Worm (Caenorhabditis elegans) whole organism, early embryonic: Measurements from ENCODE around the gene F21C10.13.

Experiments
- F13C5.2 ChIP-seq: sonication (generic microtip); optimal IDR thresholded peaks from 2 replicates; lab custom pipeline; 2017; ENCODE audit warnings: mild to moderate bottlenecking, missing genetic modification characterization, inconsistent platforms, missing compliant biosample characterization
- ama-1 ChIP-seq: fragments of 150-350 bp; optimal IDR thresholded peaks from 2 replicates; lab custom pipeline; 2014
- ceh-13 ChIP-seq: fragments of 200-800 bp; sonication (Bioruptor generic); optimal IDR thresholded peaks from 2 replicates; lab custom pipeline; 2018; ENCODE audit warnings: mild to moderate bottlenecking, missing genetic modification characterization, missing compliant biosample characterization
- ceh-36 ChIP-seq: sonication (generic microtip); optimal IDR thresholded peaks from 2 replicates; lab custom pipeline; 2016; ENCODE audit warnings: missing genetic modification characterization, inconsistent platforms, missing compliant biosample characterization
- ets-7 ChIP-seq: sonication (generic microtip); optimal IDR thresholded peaks from 2 replicates; lab custom pipeline; 2016; ENCODE audit warnings: missing genotype, missing genetic modification characterization, missing compliant biosample characterization
- hmbx-1 ChIP-seq: sonication (generic microtip); optimal IDR thresholded peaks from 2 replicates; lab custom pipeline; 2016; ENCODE audit warnings: mild to moderate bottlenecking, missing genetic modification characterization, missing compliant biosample characterization
- pes-1 ChIP-seq: fragments of 200-800 bp; sonication (Bioruptor generic); IDR thresholded peaks from 2 replicates; pipeline ENCODE4 v1.3.6; 2022; ENCODE audit warnings: missing genetic modification reagents, missing genetic modification characterization, missing compliant biosample characterization
- scrt-1 ChIP-seq: fragments of 200-800 bp; sonication (Bioruptor generic); IDR thresholded peaks from 2 replicates; pipeline ENCODE4 v1.3.6; 2022; ENCODE audit warnings: missing genetic modification characterization, missing compliant biosample characterization
- sea-1 ChIP-seq: fragments of 200-800 bp; sonication (Bioruptor generic); conservative IDR thresholded peaks from 2 replicates; pipeline ENCODE4 v1.3.6; 2022; ENCODE audit warnings: missing genetic modification characterization, missing compliant biosample characterization
- tbx-37 ChIP-seq: fragments of 200-800 bp; sonication (Bioruptor generic); conservative IDR thresholded peaks from 2 replicates; pipeline ENCODE4 v1.3.6; 2022; ENCODE audit warnings: missing genetic modification reagents, missing genetic modification characterization, missing compliant biosample characterization

DNA sequence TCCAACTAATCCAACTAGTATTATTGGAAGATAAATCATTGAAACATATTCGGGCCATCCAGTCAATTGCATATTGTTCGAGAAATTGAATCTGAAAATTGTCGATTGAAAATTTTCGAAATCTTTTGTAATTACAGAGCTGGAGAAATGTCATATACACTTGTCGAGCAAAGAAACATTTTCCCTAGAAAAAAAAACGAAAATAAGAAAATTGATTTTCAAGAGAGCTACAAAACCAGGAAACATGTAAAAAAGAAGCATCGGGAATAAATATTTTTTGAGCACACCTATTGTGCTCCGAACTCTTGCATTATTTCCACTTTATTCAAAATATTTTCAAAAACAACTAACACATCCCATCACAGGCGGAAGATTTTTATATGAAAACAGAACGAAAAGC is 21.0 kb upstream of the F21C10.13 start, which contains the start of gene frpr-6:
- TF ChIP-seq ceh-36 (tag; lab: Kevin White, UChicago) (no peak), ama-1 (lab: Kevin White, UChicago) (no peak), ets-7 (no peak), F13C5.2 (no peak), hmbx-1 (tag; lab: Kevin White, UChicago) (no peak), sea-1 (GFP tag; lab: Robert Waterston, UW) (no peak), tbx-37 (no peak), pes-1 (GFP tag; lab: Robert Waterston, UW) (no peak), ceh-13 (GFP tag; lab: Kevin White, UChicago) (no peak), scrt-1 (no peak)
